Fruit fly (Drosophila melanogaster) whole organism, embryonic: ENCODE results near the gene brat.

Source experiments
- B-H2 ChIP-seq: fragments of 200-800 bp; sonication (Bioruptor generic); optimal IDR thresholded peaks from 2 replicates; lab custom pipeline; 2018; ENCODE audit warnings: missing biosample characterization, mild to moderate bottlenecking, missing genetic modification characterization
- Bgb ChIP-seq: fragments of 200-800 bp; sonication (Bioruptor generic); IDR thresholded peaks from 2 replicates; pipeline ENCODE4 v1.3.6; 2022; ENCODE audit warnings: missing biosample characterization, missing genetic modification characterization; ENCODE audit not compliant: partially characterized antibody
- CG10654 ChIP-seq: fragments of 200-800 bp; sonication (Bioruptor generic); optimal IDR thresholded peaks from 2 replicates; lab custom pipeline; 2016; ENCODE audit warnings: missing biosample characterization, missing genetic modification characterization
- CG11093 ChIP-seq: fragments of 200-800 bp; sonication (Bioruptor generic); IDR thresholded peaks from 3 replicates; pipeline ENCODE4 v1.3.6; 2022; ENCODE audit warnings: missing biosample characterization, missing genetic modification characterization
- CG11504 ChIP-seq: fragments of 200-800 bp; sonication (Bioruptor generic); optimal IDR thresholded peaks from 3 replicates; lab custom pipeline; 2019; ENCODE audit warnings: missing biosample characterization, mild to moderate bottlenecking, missing genetic modification characterization, moderate library complexity
- CG14014 ChIP-seq: fragments of 200-800 bp; sonication (Bioruptor generic); IDR thresholded peaks from 2 replicates; pipeline ENCODE4 v1.3.6; 2022; ENCODE audit warnings: missing biosample characterization, missing genetic modification characterization
- CG16779 ChIP-seq: fragments of 200-800 bp; sonication (Bioruptor generic); IDR thresholded peaks from 2 replicates; pipeline ENCODE4 v1.3.6; 2022; ENCODE audit warnings: missing biosample characterization, missing genetic modification characterization
- CG17802 ChIP-seq: fragments of 200-800 bp; sonication (Bioruptor generic); optimal IDR thresholded peaks from 2 replicates; lab custom pipeline; 2018; ENCODE audit warnings: missing biosample characterization, mild to moderate bottlenecking, missing genetic modification characterization, moderate library complexity
- CG1832 ChIP-seq: fragments of 200-800 bp; sonication (Bioruptor generic); optimal IDR thresholded peaks from 2 replicates; lab custom pipeline; 2017; ENCODE audit warnings: missing biosample characterization, mild to moderate bottlenecking, missing genetic modification characterization, inconsistent platforms
- CG18476 ChIP-seq: fragments of 200-800 bp; sonication (Bioruptor generic); optimal IDR thresholded peaks from 2 replicates; lab custom pipeline; 2016; ENCODE audit warnings: missing biosample characterization, mild to moderate bottlenecking, missing genetic modification characterization
- CG2678 ChIP-seq: fragments of 200-800 bp; sonication (Bioruptor generic); optimal IDR thresholded peaks from 3 replicates; lab custom pipeline; 2019; ENCODE audit warnings: missing biosample characterization, mild to moderate bottlenecking, missing genetic modification characterization, moderate library complexity
- CG3847 ChIP-seq: fragments of 200-800 bp; sonication (Bioruptor generic); IDR thresholded peaks from 2 replicates; pipeline ENCODE4 v1.3.6; 2022; ENCODE audit warnings: missing biosample characterization, missing genetic modification characterization
- CG4360 ChIP-seq: fragments of 200-800 bp; sonication (Bioruptor generic); IDR thresholded peaks from 2 replicates; pipeline ENCODE4 v1.3.6; 2022; ENCODE audit warnings: missing biosample characterization, missing genetic modification characterization
- CG4404 ChIP-seq: fragments of 200-800 bp; sonication (Bioruptor generic); IDR thresholded peaks from 2 replicates; pipeline ENCODE4 v1.3.6; 2022; ENCODE audit warnings: missing biosample characterization, missing genetic modification characterization
- CG5953 ChIP-seq: fragments of 200-800 bp; sonication (Bioruptor generic); IDR thresholded peaks from 2 replicates; pipeline ENCODE4 v1.3.6; 2022; ENCODE audit warnings: missing biosample characterization, missing genetic modification characterization
- CG6254 ChIP-seq: fragments of 200-800 bp; sonication (Bioruptor generic); optimal IDR thresholded peaks from 3 replicates; lab custom pipeline; 2017; ENCODE audit warnings: mild to moderate bottlenecking, missing biosample characterization, missing genetic modification reagents, missing genetic modification characterization
- CG6654 ChIP-seq: fragments of 200-800 bp; sonication (Bioruptor generic); optimal IDR thresholded peaks from 2 replicates; lab custom pipeline; 2017; ENCODE audit warnings: missing biosample characterization, mild to moderate bottlenecking, missing genetic modification characterization
- CG6813 ChIP-seq: fragments of 200-800 bp; sonication (Bioruptor generic); optimal IDR thresholded peaks from 2 replicates; lab custom pipeline; 2017; ENCODE audit warnings: missing biosample characterization, missing genetic modification characterization, mild to moderate bottlenecking, moderate library complexity, missing genetic modification reagents
- CG6854 ChIP-seq: fragments of 200-800 bp; sonication (Bioruptor generic); optimal IDR thresholded peaks from 3 replicates; lab custom pipeline; 2017; ENCODE audit warnings: missing biosample characterization, mild to moderate bottlenecking, missing genetic modification characterization
- CG8478 ChIP-seq: fragments of >200 bp; optimal IDR thresholded peaks from 2 replicates; lab custom pipeline; 2018
- CG9932 ChIP-seq: fragments of 200-800 bp; sonication (Bioruptor generic); IDR thresholded peaks from 2 replicates; pipeline ENCODE4 v1.3.6; 2022; ENCODE audit warnings: missing biosample characterization, missing genetic modification characterization
- CTCF ChIP-seq: fragments of 200-800 bp; sonication (Bioruptor generic); optimal IDR thresholded peaks from 2 replicates; lab custom pipeline; 2017; ENCODE audit warnings: missing biosample characterization, mild to moderate bottlenecking, missing genetic modification characterization, moderate library complexity
- Eip74EF ChIP-seq, 2 experiments: fragments of 200-800 bp in 1 of 2; fragments of >200 bp in 1 of 2; sonication (Bioruptor generic) in 1 of 2; optimal IDR thresholded peaks; 2 replicates each; lab custom pipeline; 2017 to 2019; ENCODE audit warnings: missing biosample characterization in 2 of 2, missing genetic modification characterization in 2 of 2, mild to moderate bottlenecking in 1 of 2, moderate library complexity in 1 of 2
- HLH3B ChIP-seq: fragments of 200-800 bp; sonication (Bioruptor generic); IDR thresholded peaks from 2 replicates; pipeline ENCODE4 v1.3.6; 2022; ENCODE audit warnings: missing biosample characterization, missing genetic modification characterization
- Kr ChIP-seq: fragments of 200-800 bp; sonication (Bioruptor generic); optimal IDR thresholded peaks from 2 replicates; lab custom pipeline; 2017; ENCODE audit warnings: missing biosample characterization, mild to moderate bottlenecking, missing genetic modification characterization
- Lim3 ChIP-seq: fragments of 200-800 bp; sonication (Bioruptor generic); IDR thresholded peaks from 2 replicates; pipeline ENCODE4 v1.3.6; 2022; ENCODE audit warnings: missing biosample characterization, missing genetic modification characterization
- Med ChIP-seq: fragments of 200-800 bp; sonication (Bioruptor generic); peaks from one replicate; lab custom pipeline; 2016; ENCODE audit warnings: missing biosample characterization, missing genetic modification characterization, mild to moderate bottlenecking, inconsistent platforms, moderate library complexity
- Myb ChIP-seq: fragments of 200-800 bp; sonication (Bioruptor generic); optimal IDR thresholded peaks from 2 replicates; lab custom pipeline; 2016; ENCODE audit warnings: missing biosample characterization, missing genetic modification characterization
- NC2α ChIP-seq: fragments of 200-800 bp; sonication (Bioruptor generic); optimal IDR thresholded peaks from 2 replicates; lab custom pipeline; 2016; ENCODE audit warnings: missing biosample characterization, missing genetic modification characterization
- Neu2 ChIP-seq: fragments of 200-800 bp; sonication (Bioruptor generic); optimal IDR thresholded peaks from 3 replicates; lab custom pipeline; 2016; ENCODE audit warnings: missing biosample characterization, missing genetic modification characterization, borderline replicate concordance
- Nf-YA ChIP-seq: fragments of 200-800 bp; sonication (Bioruptor generic); IDR thresholded peaks from 2 replicates; pipeline ENCODE4 v1.3.6; 2022; ENCODE audit warnings: missing biosample characterization, missing genetic modification characterization
- ato ChIP-seq: fragments of 200-800 bp; sonication (Bioruptor generic); IDR thresholded peaks from 2 replicates; pipeline ENCODE4 v1.3.6; 2022; ENCODE audit warnings: missing biosample characterization, missing genetic modification characterization; ENCODE audit not compliant: partially characterized antibody
- br ChIP-seq: fragments of >200 bp; optimal IDR thresholded peaks from 2 replicates; lab custom pipeline; 2017
- cas ChIP-seq: fragments of 200-800 bp; sonication (Bioruptor generic); IDR thresholded peaks from 2 replicates; pipeline ENCODE4 v1.3.6; 2022; ENCODE audit warnings: missing biosample characterization, missing genetic modification characterization
- chinmo ChIP-seq: fragments of 200-800 bp; sonication (Bioruptor generic); IDR thresholded peaks from 4 replicates; pipeline ENCODE4 v1.3.6; 2022; ENCODE audit warnings: missing biosample characterization, missing genetic modification characterization; ENCODE audit not compliant: partially characterized antibody
- dysf ChIP-seq: fragments of 200-800 bp; sonication (Bioruptor generic); IDR thresholded peaks from 3 replicates; pipeline ENCODE4 v1.3.6; 2022; ENCODE audit warnings: missing biosample characterization, missing genetic modification characterization
- hkb ChIP-seq, 2 experiments: fragments of 200-800 bp in 1 of 2; fragments of >200 bp in 1 of 2; sonication (Bioruptor generic) in 1 of 2; IDR thresholded peaks in 1 of 2; optimal IDR thresholded peaks in 1 of 2; 2 replicates each; pipeline versions ENCODE4 v1.3.6 to Lab custom; 2017 to 2022; ENCODE audit warnings: missing biosample characterization in 1 of 2, missing genetic modification characterization in 1 of 2
- lmd ChIP-seq: fragments of 200-800 bp; sonication (Bioruptor generic); IDR thresholded peaks from 2 replicates; pipeline ENCODE4 v1.3.6; 2022; ENCODE audit warnings: missing biosample characterization, missing genetic modification characterization
- lov ChIP-seq, 2 experiments: fragments of 200-800 bp in 1 of 2; fragments of >200 bp in 1 of 2; sonication (Bioruptor generic) in 1 of 2; IDR thresholded peaks in 1 of 2; optimal IDR thresholded peaks in 1 of 2; 2 replicates in 1 of 2; 3 replicates in 1 of 2; pipeline versions ENCODE4 v1.3.6 to Lab custom; 2017 to 2022; ENCODE audit warnings: missing biosample characterization in 1 of 2, missing genetic modification characterization in 1 of 2
- odd ChIP-seq: fragments of 200-800 bp; sonication (Bioruptor generic); optimal IDR thresholded peaks from 2 replicates; lab custom pipeline; 2017; ENCODE audit warnings: missing biosample characterization, mild to moderate bottlenecking, missing genetic modification characterization
- otp ChIP-seq: fragments of 200-800 bp; sonication (Bioruptor generic); IDR thresholded peaks from 3 replicates; pipeline ENCODE4, ENCODE4 v1.3.6; 2022; ENCODE audit warnings: missing biosample characterization, missing genetic modification characterization
- pan ChIP-seq, 4 experiments: fragments of >200 bp in 3 of 4; fragments of 200-800 bp in 1 of 4; sonication (Bioruptor generic) in 1 of 4; optimal IDR thresholded peaks in 3 of 4; IDR thresholded peaks in 1 of 4; 2 replicates each; pipeline versions ENCODE4 v1.3.6 to Lab custom; 2017 to 2022; ENCODE audit warnings: missing biosample characterization in 2 of 4, missing genetic modification characterization in 2 of 4, mixed read lengths in 1 of 4
- ranshi ChIP-seq: fragments of 200-800 bp; sonication (Bioruptor generic); IDR thresholded peaks from 2 replicates; pipeline ENCODE4 v1.3.6; 2022; ENCODE audit warnings: missing biosample characterization, missing genetic modification characterization
- rib ChIP-seq: fragments of 200-800 bp; sonication (Bioruptor generic); IDR thresholded peaks from 2 replicates; pipeline ENCODE4 v1.3.6; 2022; ENCODE audit warnings: missing biosample characterization, missing genetic modification characterization
- run ChIP-seq: fragments of 200-800 bp; sonication (Bioruptor generic); optimal IDR thresholded peaks from 3 replicates; lab custom pipeline; 2018; ENCODE audit warnings: missing biosample characterization, mild to moderate bottlenecking, missing genetic modification characterization
- twi ChIP-seq: fragments of 200-800 bp; optimal IDR thresholded peaks from 2 replicates; lab custom pipeline; 2019; ENCODE audit warnings: missing biosample characterization, mild to moderate bottlenecking, missing genetic modification characterization, moderate library complexity
- unc-4 ChIP-seq: fragments of 200-800 bp; sonication (Bioruptor generic); IDR thresholded peaks from 2 replicates; pipeline ENCODE4 v1.3.6; 2022; ENCODE audit warnings: missing biosample characterization, missing genetic modification characterization; ENCODE audit not compliant: partially characterized antibody
- wor ChIP-seq: fragments of 200-800 bp; sonication (Bioruptor generic); IDR thresholded peaks from 2 replicates; pipeline ENCODE4 v1.3.6; 2022; ENCODE audit warnings: missing biosample characterization, missing genetic modification characterization

brat gene

dm6 chr2L:19159552-19160406, 26.2 kb downstream of the brat start (continued):
- TF ChIP-seq CG18476 (GFP tag; lab: Kevin White, UChicago) = no peak
- no peak for TF ChIP-seq Lim3 (GFP tag; lab: Robert Waterston, UW)
- TF ChIP-seq CG6254 (GFP tag; lab: Kevin White, UChicago) = no peak
- no peak for TF ChIP-seq lov (optimal IDR thresholded peaks at IDR 0.05; lab: Kevin White, UChicago)
- TF ChIP-seq lov (GFP tag; IDR thresholded peaks at IDR 0.05; lab: Robert Waterston, UW) = no peak
- TF ChIP-seq unc-4 (GFP tag; lab: Robert Waterston, UW) = no peak
- TF ChIP-seq Eip74EF (GFP tag; optimal IDR thresholded peaks at IDR 0.05; lab: Kevin White, UChicago) = peak in 1 of 2 experiments; percentile 71
- no peak for TF ChIP-seq otp (GFP tag; lab: Robert Waterston, UW)
- TF ChIP-seq CG4360 (GFP tag; lab: Robert Waterston, UW) = peak; percentile 60
- TF ChIP-seq CG16779 (GFP tag; lab: Robert Waterston, UW) = no peak
- TF ChIP-seq CG17802 = no peak
- peak; percentile 50 for TF ChIP-seq Med (GFP tag; lab: Kevin White, UChicago)
- TF ChIP-seq run = no peak
- TF ChIP-seq Kr = no peak
- TF ChIP-seq CG9932 = 0 out of 2 replicates have a peak, but pooled peaks have one; percentile 37
- no peak for TF ChIP-seq Bgb (GFP tag; lab: Robert Waterston, UW)
- no peak for TF ChIP-seq lmd
- TF ChIP-seq dysf (GFP tag; lab: Robert Waterston, UW) = 0 out of 3 replicates have a peak, but pooled peaks have one; percentile 1
- TF ChIP-seq CG1832 (GFP tag; lab: Kevin White, UChicago) = no peak
- 0 out of 2 replicates have a peak, but pooled peaks have one; percentile 28 for TF ChIP-seq CG3847 (GFP tag; lab: Robert Waterston, UW)
- no peak for TF ChIP-seq CG4404 (GFP tag; lab: Robert Waterston, UW)
- TF ChIP-seq Neu2 = no peak
- peak; percentile 8 for TF ChIP-seq CG6854 (GFP tag; lab: Kevin White, UChicago)
- no peak for TF ChIP-seq ato (GFP tag; lab: Robert Waterston, UW)
- no peak for TF ChIP-seq ranshi (GFP tag; lab: Robert Waterston, UW)
- TF ChIP-seq CG10654 = no peak
- TF ChIP-seq rib (GFP tag; lab: Robert Waterston, UW) = 0 out of 2 replicates have a peak, but pooled peaks have one; percentile 29
- no peak for TF ChIP-seq twi (tag; lab: Kevin White, UChicago)
- TF ChIP-seq CG6813 = no peak
- TF ChIP-seq pan (optimal IDR thresholded peaks at IDR 0.05; lab: Kevin White, UChicago) = no peak
- no peak for TF ChIP-seq pan (GFP tag; optimal IDR thresholded peaks at IDR 0.05 in 1 of 2, IDR thresholded peaks at IDR 0.05 in 1 of 2)
- no peak for TF ChIP-seq CG6654 (GFP tag; lab: Kevin White, UChicago)
- no peak for TF ChIP-seq hkb (optimal IDR thresholded peaks at IDR 0.05; lab: Kevin White, UChicago)
- TF ChIP-seq hkb (GFP tag; IDR thresholded peaks at IDR 0.05; lab: Robert Waterston, UW) = no peak
- TF ChIP-seq br (lab: Kevin White, UChicago) = no peak
- TF ChIP-seq NC2α (GFP tag; lab: Kevin White, UChicago) = peak; percentile 4
- TF ChIP-seq CG11504 (tag; lab: Kevin White, UChicago) = no peak
- no peak for TF ChIP-seq B-H2 (GFP tag; lab: Kevin White, UChicago)
- no peak for TF ChIP-seq odd
- TF ChIP-seq CG8478 = no peak
- no peak for TF ChIP-seq Nf-YA (GFP tag; lab: Robert Waterston, UW)
- TF ChIP-seq CG5953 (GFP tag; lab: Robert Waterston, UW) = no peak
- peak; percentile 18; the same call in 1 of the 2 replicates for TF ChIP-seq CG14014
- TF ChIP-seq wor (GFP tag; lab: Robert Waterston, UW) = no peak
- TF ChIP-seq Myb (GFP tag; lab: Kevin White, UChicago) = no peak
- TF ChIP-seq HLH3B = no peak
- peak; percentile 82; the same call in 3 of the 4 replicates for TF ChIP-seq chinmo (GFP tag; lab: Robert Waterston, UW)
- no peak for TF ChIP-seq CTCF
- no peak for TF ChIP-seq CG2678 (tag; lab: Kevin White, UChicago)
- TF ChIP-seq cas (GFP tag; lab: Robert Waterston, UW) = no peak
- TF ChIP-seq CG11093 (GFP tag; lab: Robert Waterston, UW) = 0 out of 3 replicates have a peak, but pooled peaks have one; percentile 1
